Fruit fly (Drosophila melanogaster): Measurements from ENCODE around the gene Mnt.
A peak's percentile ranks its signal among the peaks of the same experiment; 100 is the strongest.

The Mnt gene

dm6 chrX:3686469-3687410 lies 15.1 kb downstream of the Mnt start (continued):
- TF ChIP-seq Sry-β (GFP tag; optimal IDR thresholded peaks at IDR 0.05) = no peak
- TF ChIP-seq ac (GFP tag; optimal IDR thresholded peaks at IDR 0.05) = no peak
- TF ChIP-seq hb (GFP tag; IDR thresholded peaks at IDR 0.05; ENCODE audit: partially characterized antibody) = no peak
- 0 out of 2 replicates have a peak, but pooled peaks have one; percentile 7 for TF ChIP-seq CG10959 (GFP tag; IDR thresholded peaks at IDR 0.05)
- peak; percentile 56 for TF ChIP-seq CG15269 (tag; optimal IDR thresholded peaks at IDR 0.05)
- no peak for TF ChIP-seq MBD-R2 (GFP tag; IDR thresholded peaks at IDR 0.05)
- TF ChIP-seq CG15011 (GFP tag; optimal IDR thresholded peaks at IDR 0.05) = no peak
- TF ChIP-seq CG18011 (GFP tag; optimal IDR thresholded peaks at IDR 0.05) = peak; percentile 18
- TF ChIP-seq sr (GFP tag; IDR thresholded peaks at IDR 0.05) = no peak
- peak; percentile 64 for TF ChIP-seq shn (GFP tag; optimal IDR thresholded peaks at IDR 0.05)
- peak; percentile 62 for TF ChIP-seq az2 (GFP tag; optimal IDR thresholded peaks at IDR 0.05)
- no peak for TF ChIP-seq Poxn (GFP tag; IDR thresholded peaks at IDR 0.05)
- TF ChIP-seq abd-A (tag; optimal IDR thresholded peaks at IDR 0.05) = peak; percentile 66
- peak; percentile 55; the same call in 2 of the 3 replicates for TF ChIP-seq CG11093 (GFP tag; IDR thresholded peaks at IDR 0.05)
- no peak for TF ChIP-seq D (optimal IDR thresholded peaks at IDR 0.05)
- TF ChIP-seq D (GFP tag; optimal IDR thresholded peaks at IDR 0.05) = peak; percentile 77
- no peak for TF ChIP-seq CG31224 (GFP tag; IDR thresholded peaks at IDR 0.05)
- peak; percentile 28 for TF ChIP-seq pho (GFP tag; optimal IDR thresholded peaks at IDR 0.05)
- peak; percentile 76; the same call in 3 of the 4 replicates for TF ChIP-seq Gug (GFP tag; IDR thresholded peaks at IDR 0.05)
- TF ChIP-seq cg (GFP tag; optimal IDR thresholded peaks at IDR 0.05) = peak; percentile 63
- TF ChIP-seq row (GFP tag; IDR thresholded peaks at IDR 0.05) = peak; percentile 90
- 0 out of 3 replicates have a peak, but pooled peaks have one; percentile 15 for TF ChIP-seq B-H1 (GFP tag; IDR thresholded peaks at IDR 0.05)
- no peak for TF ChIP-seq MESR4 (GFP tag; optimal IDR thresholded peaks at IDR 0.05)
- no peak for TF ChIP-seq HLHmδ (GFP tag; optimal IDR thresholded peaks at IDR 0.05)
- TF ChIP-seq CG9727 (GFP tag; optimal IDR thresholded peaks at IDR 0.05) = peak; percentile 34
- peak; percentile 56 for TF ChIP-seq CG30403 (GFP tag; optimal IDR thresholded peaks at IDR 0.05)
- TF ChIP-seq Asciz (GFP tag; optimal IDR thresholded peaks at IDR 0.05) = peak; percentile 60
- no peak for TF ChIP-seq CG2116 (GFP tag; optimal IDR thresholded peaks at IDR 0.05)
- TF ChIP-seq ken (GFP tag; IDR thresholded peaks at IDR 0.05) = peak; percentile 78
- TF ChIP-seq Dek (tag; optimal IDR thresholded peaks at IDR 0.05) = no peak
- 0 out of 3 replicates have a peak, but pooled peaks have one; percentile 53 for TF ChIP-seq CG11456 (GFP tag; IDR thresholded peaks at IDR 0.05)
- peak; percentile 19 for TF ChIP-seq CG33213 (GFP tag; optimal IDR thresholded peaks at IDR 0.05)
- no peak for TF ChIP-seq unc-4 (GFP tag; IDR thresholded peaks at IDR 0.05; ENCODE audit: partially characterized antibody)
- TF ChIP-seq z (GFP tag; IDR thresholded peaks at IDR 0.05) = no peak
- TF ChIP-seq hth (optimal IDR thresholded peaks at IDR 0.05) = no peak
- TF ChIP-seq CG17829 (tag; optimal IDR thresholded peaks at IDR 0.05) = peak; percentile 80
- TF ChIP-seq usp (GFP tag; optimal IDR thresholded peaks at IDR 0.05) = no peak
- peak; percentile 27 for TF ChIP-seq en (GFP tag; optimal IDR thresholded peaks at IDR 0.05)
- TF ChIP-seq CG16813 (GFP tag; IDR thresholded peaks at IDR 0.05; ENCODE audit: partially characterized antibody) = no peak
- TF ChIP-seq CG14965 (GFP tag; optimal IDR thresholded peaks at IDR 0.05; ENCODE audit: borderline replicate concordance) = no peak
- no peak for TF ChIP-seq CG9932 (GFP tag; IDR thresholded peaks at IDR 0.05)
- TF ChIP-seq Nf-YB (GFP tag; optimal IDR thresholded peaks at IDR 0.05) = peak; percentile 3
- TF ChIP-seq kni (GFP tag; optimal IDR thresholded peaks at IDR 0.05) = peak; percentile 68
- peak; percentile 50 for TF ChIP-seq ab (GFP tag; optimal IDR thresholded peaks at IDR 0.05)
- TF ChIP-seq Kr (GFP tag; optimal IDR thresholded peaks at IDR 0.05) = no peak
- peak; percentile 65 for TF ChIP-seq twi (tag; optimal IDR thresholded peaks at IDR 0.05)
- no peak for TF ChIP-seq yki (optimal IDR thresholded peaks at IDR 0.05)
- TF ChIP-seq Deaf1 (tag; optimal IDR thresholded peaks at IDR 0.05) = peak; percentile 15
- TF ChIP-seq insv (GFP tag; optimal IDR thresholded peaks at IDR 0.05) = peak in 1 of 2 experiments; percentile 3
